Worm (Caenorhabditis elegans) whole organism, dauer: ENCODE results near the gene str-253.
"Not testable (repeated sequence)": the region's sequence is repeated elsewhere in the genome, so short reads cannot be mapped to it uniquely, and the experiment has no call there.

Experiments used
- unc-62 ChIP-seq: sonication (generic microtip); optimal IDR thresholded peaks from 2 replicates; lab custom pipeline; 2017; ENCODE audit warnings: missing biosample characterization, missing genetic modification reagents, missing genetic modification characterization

The str-253 gene

ce11 chrV:2260660-2261059 lies 6.3 kb upstream of the str-253 start, which contains the start of gene F41B5.12:
Gene F41B5.12 (plus strand): TSS chrV:2260960.
- no peak for TF ChIP-seq unc-62 (GFP tag; lab: Kevin White, UChicago)

ce11 chrV:2259750-2260149 lies 5.3 kb upstream of the str-253 start, which contains the start of gene nhr-182:
Gene nhr-182 (minus strand): TSS chrV:2259927.
- no peak for TF ChIP-seq unc-62 (GFP tag; lab: Kevin White, UChicago)

- not testable (repeated sequence) for TF ChIP-seq unc-62 (GFP tag; lab: Kevin White, UChicago)
These were observed 788 bp upstream of the str-253 start, which contains the start of gene F41B5.1 for ce11 chrV:2255191-2255590. Gene F41B5.1 (plus strand): TSS chrV:2255533.

ce11 chrV:2251774-2252173 lies 2.6 kb downstream of the str-253 start:
- no peak for TF ChIP-seq unc-62 (GFP tag; lab: Kevin White, UChicago)

ce11 chrV:2250126-2250590 lies 4.2 kb downstream of the str-253 start, which contains the start of gene cyp-33C7:
Gene cyp-33C7 (plus strand): TSS chrV:2250540.
- no peak for TF ChIP-seq unc-62 (GFP tag; lab: Kevin White, UChicago)

- no peak for TF ChIP-seq unc-62 (GFP tag; lab: Kevin White, UChicago)
These were observed 5.1 kb downstream of the str-253 start, which contains the start of gene cyp-33C6 for ce11 chrV:2249310-2249709. Gene cyp-33C6 (minus strand): TSS chrV:2249410.

- no peak for TF ChIP-seq unc-62 (GFP tag; lab: Kevin White, UChicago)
These were observed 9.7 kb downstream of the str-253 start, which contains the start of gene cyp-33C5 for ce11 chrV:2244751-2245150. Gene cyp-33C5 (plus strand): TSS chrV:2245004.

- TF ChIP-seq unc-62 (GFP tag; lab: Kevin White, UChicago): no peak
These were observed 11.8 kb downstream of the str-253 start, which contains the start of gene cyp-33C3 for ce11 chrV:2242630-2243029. Gene cyp-33C3 (plus strand): TSS chrV:2242778.

- no peak for TF ChIP-seq unc-62 (GFP tag; lab: Kevin White, UChicago)
These were observed 16.4 kb downstream of the str-253 start for ce11 chrV:2238012-2238411.

ce11 chrV:2235848-2236247 lies 18.6 kb downstream of the str-253 start, which contains the start of gene cyp-33C4:
Gene cyp-33C4 (plus strand): TSS chrV:2236140.
- no peak for TF ChIP-seq unc-62 (GFP tag; lab: Kevin White, UChicago)

- no peak for TF ChIP-seq unc-62 (GFP tag; lab: Kevin White, UChicago)
These were observed 21.2 kb downstream of the str-253 start, which contains the start of gene nhr-96 for ce11 chrV:2233177-2233576. Gene nhr-96 (plus strand): TSS chrV:2233477.

- no peak for TF ChIP-seq unc-62 (GFP tag; lab: Kevin White, UChicago)
These were observed 23.5 kb downstream of the str-253 start, which contains the start of gene nhr-134 for ce11 chrV:2230912-2231311. Gene nhr-134 (plus strand): TSS chrV:2231223.

ce11 chrV:2228781-2229180 lies 25.6 kb downstream of the str-253 start, which contains the start of gene nhr-126:
Gene nhr-126 (plus strand): TSS chrV:2229081.
- TF ChIP-seq unc-62 (GFP tag; lab: Kevin White, UChicago): no peak

- TF ChIP-seq unc-62 (GFP tag; lab: Kevin White, UChicago): no peak
These were observed 27.5 kb downstream of the str-253 start, which contains the start of gene nhr-18 for ce11 chrV:2226903-2227302. Gene nhr-18 (plus strand): TSS chrV:2227203.

- TF ChIP-seq unc-62 (GFP tag; lab: Kevin White, UChicago): no peak
These were observed 29.3 kb downstream of the str-253 start, which contains the start of gene nhr-103 for ce11 chrV:2225130-2225529. Gene nhr-103 (plus strand): TSS chrV:2225430.

ce11 chrV:2221764-2222163 lies 32.6 kb downstream of the str-253 start, which contains the start of gene nhr-128:
Gene nhr-128 (plus strand): TSS chrV:2222064.
- no peak for TF ChIP-seq unc-62 (GFP tag; lab: Kevin White, UChicago)

ce11 chrV:2218803-2219202 lies 35.6 kb downstream of the str-253 start, which contains the start of gene nhr-56:
Gene nhr-56 (plus strand): TSS chrV:2219004.
- no peak for TF ChIP-seq unc-62 (GFP tag; lab: Kevin White, UChicago)
